Worm (Caenorhabditis elegans) whole organism, L1 larva: ENCODE data around the gene gna-1.
A peak's percentile ranks its signal among the peaks of the same experiment; 100 is the strongest.

Source experiments
- aly-2 ChIP-seq: fragments of 150-350 bp; optimal IDR thresholded peaks from 2 replicates; lab custom pipeline; 2014; ENCODE audit warnings: missing biosample characterization, missing genetic modification characterization
- ama-1 ChIP-seq: fragments of 150-350 bp; optimal IDR thresholded peaks from 2 replicates; lab custom pipeline; 2014
- egl-27 ChIP-seq, 2 experiments: fragments of 150-350 bp in 1 of 2; sonication (generic microtip); optimal IDR thresholded peaks; 3 replicates each; lab custom pipeline; 2017 to 2018; ENCODE audit warnings: missing biosample characterization in 2 of 2, missing genetic modification characterization in 2 of 2, missing genetic modification reagents in 2 of 2
- elt-3 ChIP-seq, 6 experiments: fragments of 150-350 bp in 1 of 6; sonication (generic microtip); optimal IDR thresholded peaks; 2 replicates each; lab custom pipeline; 2017 to 2018; ENCODE audit warnings: missing biosample characterization in 6 of 6, missing genetic modification characterization in 6 of 6, inconsistent platforms in 1 of 6
- lin-39 ChIP-seq: fragments of 150-350 bp; optimal IDR thresholded peaks from 2 replicates; lab custom pipeline; 2014; ENCODE audit warnings: missing biosample characterization, missing genetic modification reagents, missing genetic modification characterization
- mab-9 ChIP-seq: fragments of 200-800 bp; sonication (Bioruptor generic); IDR thresholded peaks from 2 replicates; pipeline ENCODE4 v1.3.6; 2022; ENCODE audit warnings: missing genetic modification reagents, missing genetic modification characterization, missing compliant biosample characterization
- mdl-1 ChIP-seq, 2 experiments: fragments of 150-350 bp; optimal IDR thresholded peaks; 2 replicates each; lab custom pipeline; 2014 to 2017; ENCODE audit warnings: missing biosample characterization in 2 of 2, missing genetic modification characterization in 2 of 2, inconsistent platforms in 1 of 2
- nhr-28 ChIP-seq: fragments of 150-350 bp; optimal IDR thresholded peaks from 2 replicates; lab custom pipeline; 2014; ENCODE audit warnings: missing biosample characterization, missing genetic modification characterization
- nhr-77 ChIP-seq: fragments of 150-350 bp; optimal IDR thresholded peaks from 2 replicates; lab custom pipeline; 2014; ENCODE audit warnings: missing biosample characterization, missing genetic modification characterization
- nhr-90 ChIP-seq: sonication (generic microtip); optimal IDR thresholded peaks from 2 replicates; lab custom pipeline; 2016; ENCODE audit warnings: mild to moderate bottlenecking, missing genetic modification characterization, missing compliant biosample characterization; ENCODE audit not compliant: poor library complexity
- unc-130 ChIP-seq: fragments of 150-350 bp; optimal IDR thresholded peaks from 2 replicates; lab custom pipeline; 2017; ENCODE audit warnings: missing biosample characterization, missing genetic modification characterization, inconsistent platforms
- unc-62 ChIP-seq: fragments of 150-350 bp; optimal IDR thresholded peaks from 2 replicates; lab custom pipeline; 2014; ENCODE audit warnings: missing biosample characterization, missing genetic modification reagents, missing genetic modification characterization

DNA sequence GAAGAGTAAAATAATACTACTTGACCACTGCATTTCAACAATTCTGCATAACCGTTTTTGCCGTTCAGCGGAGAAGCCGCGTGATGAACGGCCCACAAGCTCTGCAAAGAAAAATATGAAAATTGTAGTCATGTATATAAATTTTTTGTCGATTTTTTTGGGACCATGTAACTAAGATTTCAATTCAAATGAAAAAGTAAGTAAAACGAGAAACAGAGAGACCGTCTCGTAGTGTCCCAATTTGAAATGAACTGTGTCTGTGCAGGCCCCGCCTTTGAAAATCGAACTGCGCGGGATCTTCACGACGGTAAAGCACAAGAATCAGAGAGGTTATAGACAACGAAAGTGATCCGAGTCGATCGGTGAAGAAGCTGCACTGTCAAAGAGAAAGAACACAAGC, 12.1 kb upstream of the gna-1 start, which contains the start of gene crm-1:
- no peak for TF ChIP-seq mdl-1 (tag; optimal IDR thresholded peaks at IDR 0.05; lab: Kevin White, UChicago)
- TF ChIP-seq nhr-77: peak; percentile 9
- no peak for TF ChIP-seq aly-2 (tag; lab: Kevin White, UChicago)
- no peak for TF ChIP-seq nhr-28
- TF ChIP-seq mab-9 (GFP tag; lab: Robert Waterston, UW): no peak
- TF ChIP-seq unc-130 (tag; lab: Kevin White, UChicago): no peak
- TF ChIP-seq egl-27 (tag; optimal IDR thresholded peaks at IDR 0.05; lab: Kevin White, UChicago): no peak
- TF ChIP-seq ama-1 (lab: Kevin White, UChicago): no peak
- no peak for TF ChIP-seq nhr-90
- TF ChIP-seq lin-39 (tag; lab: Kevin White, UChicago): no peak
- TF ChIP-seq elt-3 (tag; optimal IDR thresholded peaks at IDR 0.05; lab: Kevin White, UChicago): no peak
- no peak for TF ChIP-seq unc-62 (GFP tag; lab: Kevin White, UChicago)
